Fruit fly (Drosophila melanogaster): ENCODE data around the gene IntS12.

Gene IntS12

DNA sequence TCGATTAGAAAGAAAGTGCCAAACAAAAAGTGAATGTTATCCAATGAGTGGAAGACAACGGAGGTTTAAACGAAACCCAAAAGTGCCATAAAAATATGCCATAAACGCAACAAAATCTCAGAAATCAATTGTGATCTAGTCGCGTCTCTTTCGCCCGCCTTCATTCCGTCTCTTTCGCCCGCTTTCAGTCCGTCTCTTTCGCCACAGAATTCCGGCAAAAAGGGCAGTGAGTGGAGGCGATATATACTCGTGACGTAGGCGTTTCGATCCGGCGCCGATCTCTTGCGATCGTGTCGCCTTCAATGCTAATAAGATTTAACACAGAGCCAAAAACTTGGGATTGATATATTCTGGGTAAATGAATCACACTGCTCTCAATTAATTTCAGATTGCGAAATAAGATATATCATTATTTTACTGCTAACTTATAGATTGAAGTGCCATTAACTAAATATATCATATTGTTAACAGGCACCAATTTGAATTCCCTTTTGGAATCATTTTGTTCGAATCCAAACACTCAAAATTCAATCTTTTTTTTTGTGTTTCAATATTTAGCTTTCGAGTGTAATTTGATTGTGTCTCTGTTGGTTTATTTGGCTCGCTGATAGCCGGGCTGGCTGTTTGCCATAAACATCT is 25.0 kb downstream of the IntS12 start (continued):
- TF ChIP-seq CG15011 (GFP tag; optimal IDR thresholded peaks at IDR 0.05): peak; percentile 16
- peak; percentile 24 for TF ChIP-seq CG1529 (GFP tag; optimal IDR thresholded peaks at IDR 0.05)
- TF ChIP-seq CG4730 (GFP tag; IDR thresholded peaks at IDR 0.05): 0 out of 2 replicates have a peak, but pooled peaks have one; percentile 26
- TF ChIP-seq dysf (GFP tag; IDR thresholded peaks at IDR 0.05): peak; percentile 78
- TF ChIP-seq CG6813 (GFP tag; optimal IDR thresholded peaks at IDR 0.05): peak; percentile 15
- TF ChIP-seq CG32767 (GFP tag; IDR thresholded peaks at IDR 0.05): peak; percentile 48; the same call in 1 of the 2 replicates
- TF ChIP-seq slbo (GFP tag; IDR thresholded peaks at IDR 0.05): peak; percentile 47; the same call in 1 of the 2 replicates
- TF ChIP-seq CG16863 (GFP tag; optimal IDR thresholded peaks at IDR 0.05): peak; percentile 32
- peak; percentile 70 for TF ChIP-seq CoRest (tag; optimal IDR thresholded peaks at IDR 0.05)
- no peak for TF ChIP-seq prd (optimal IDR thresholded peaks at IDR 0.05)
- TF ChIP-seq prd (GFP tag; IDR thresholded peaks at IDR 0.05): peak; percentile 41; the same call in 1 of the 3 replicates
- peak; percentile 9 for TF ChIP-seq tap (tag; optimal IDR thresholded peaks at IDR 0.05)
- TF ChIP-seq CG8924 (tag; optimal IDR thresholded peaks at IDR 0.05): peak; percentile 37
- TF ChIP-seq fd3F (GFP tag; optimal IDR thresholded peaks at IDR 0.05): peak; percentile 42
- peak; percentile 80 for TF ChIP-seq CG2678 (tag; optimal IDR thresholded peaks at IDR 0.05)
- peak; percentile 9 for TF ChIP-seq CG12236 (GFP tag; optimal IDR thresholded peaks at IDR 0.05)
- TF ChIP-seq sc (optimal IDR thresholded peaks at IDR 0.05): no peak
- TF ChIP-seq sc (GFP tag; optimal IDR thresholded peaks at IDR 0.05): peak; percentile 12
- peak; percentile 3 for TF ChIP-seq CrebB (tag; optimal IDR thresholded peaks at IDR 0.05)
- peak; percentile 7 for TF ChIP-seq CG17568 (GFP tag; optimal IDR thresholded peaks at IDR 0.05)
- peak; percentile 48 to 56 for TF ChIP-seq dpn (GFP tag; optimal IDR thresholded peaks at IDR 0.05)
- 0 out of 2 replicates have a peak, but pooled peaks have one; percentile 16 for TF ChIP-seq E2f1 (GFP tag; IDR thresholded peaks at IDR 0.05)
- TF ChIP-seq bcd (GFP tag; optimal IDR thresholded peaks at IDR 0.05): peak; percentile 4
- TF ChIP-seq pho (GFP tag; optimal IDR thresholded peaks at IDR 0.05): peak; percentile 2
- TF ChIP-seq CG10431 (GFP tag; optimal IDR thresholded peaks at IDR 0.05): no peak
- TF ChIP-seq gro (GFP tag; optimal IDR thresholded peaks at IDR 0.05): peak; percentile 13
- TF ChIP-seq CG3281 (GFP tag; optimal IDR thresholded peaks at IDR 0.05): peak; percentile 44
- TF ChIP-seq Nf-YB (GFP tag; optimal IDR thresholded peaks at IDR 0.05): no peak
- TF ChIP-seq Xbp1 (GFP tag; optimal IDR thresholded peaks at IDR 0.05): peak; percentile 51
- no peak for TF ChIP-seq ken (GFP tag; IDR thresholded peaks at IDR 0.05)
- TF ChIP-seq CG11247 (GFP tag; IDR thresholded peaks at IDR 0.05): no peak
- TF ChIP-seq kay (GFP tag; optimal IDR thresholded peaks at IDR 0.05): peak; percentile 11
- peak; percentile 72 for TF ChIP-seq CG10543 (GFP tag; optimal IDR thresholded peaks at IDR 0.05)
- TF ChIP-seq CG31388 (GFP tag; optimal IDR thresholded peaks at IDR 0.05): no peak
- TF ChIP-seq ci (GFP tag; IDR thresholded peaks at IDR 0.05): peak; percentile 44; the same call in 1 of the 3 replicates
- TF ChIP-seq bab2 (GFP tag; optimal IDR thresholded peaks at IDR 0.05): peak; percentile 50
- peak; percentile 55 for TF ChIP-seq lmd (GFP tag; IDR thresholded peaks at IDR 0.05)
- TF ChIP-seq onecut (GFP tag; IDR thresholded peaks at IDR 0.05): no peak
- peak in 1 of 2 experiments; percentile 36 for TF ChIP-seq chif (GFP tag; optimal IDR thresholded peaks at IDR 0.05)
- TF ChIP-seq CG31441 (GFP tag; IDR thresholded peaks at IDR 0.05): peak; percentile 56
- TF ChIP-seq CG8290 (GFP tag; optimal IDR thresholded peaks at IDR 0.05): no peak
- peak in 1 of 2 experiments; percentile 18 for TF ChIP-seq CG8290 (tag; optimal IDR thresholded peaks at IDR 0.05)
- TF ChIP-seq CG17328 (GFP tag; IDR thresholded peaks at IDR 0.05): 0 out of 2 replicates have a peak, but pooled peaks have one; percentile 31
- TF ChIP-seq Vsx1 (GFP tag; optimal IDR thresholded peaks at IDR 0.05): peak; percentile 50
- TF ChIP-seq Camta (GFP tag; optimal IDR thresholded peaks at IDR 0.05): peak; percentile 21
- TF ChIP-seq Pdp1 (GFP tag; optimal IDR thresholded peaks at IDR 0.05): peak; percentile 29 to 34
- TF ChIP-seq lab (GFP tag; optimal IDR thresholded peaks at IDR 0.05): peak; percentile 57
- TF ChIP-seq CG13424 (tag; optimal IDR thresholded peaks at IDR 0.05): peak; percentile 69
- no peak for TF ChIP-seq CG13123 (GFP tag; optimal IDR thresholded peaks at IDR 0.05)
- peak; percentile 55 for TF ChIP-seq Abd-B (GFP tag; optimal IDR thresholded peaks at IDR 0.05)

Data from whole organism, embryonic.